Fruit fly (Drosophila melanogaster): ENCODE data around the gene phol.

dm6 chr3L:9465652-9466244 lies 9.7 kb upstream of the phol start:
- TF ChIP-seq EcR (GFP tag; optimal IDR thresholded peaks at IDR 0.05) (no peak), psq (optimal IDR thresholded peaks at IDR 0.05) (no peak), CG8478 (optimal IDR thresholded peaks at IDR 0.05) (no peak), Dll (optimal IDR thresholded peaks at IDR 0.05) (no peak)

Data from whole organism.